Fruit fly (Drosophila melanogaster) whole organism, embryonic: ENCODE results near the gene Iris.

Experiments used
- Awh ChIP-seq: fragments of 200-800 bp; sonication (Bioruptor generic); IDR thresholded peaks from 2 replicates; pipeline ENCODE4, ENCODE4 v1.3.6; 2022; ENCODE audit warnings: missing biosample characterization, missing genetic modification characterization
- BEAF-32 ChIP-seq: fragments of 200-800 bp; sonication (Bioruptor generic); optimal IDR thresholded peaks from 3 replicates; lab custom pipeline; 2017; ENCODE audit warnings: missing biosample characterization, missing genetic modification characterization, mild to moderate bottlenecking, moderate library complexity, missing genetic modification reagents
- Bgb ChIP-seq: fragments of 200-800 bp; sonication (Bioruptor generic); IDR thresholded peaks from 2 replicates; pipeline ENCODE4 v1.3.6; 2022; ENCODE audit warnings: missing biosample characterization, missing genetic modification characterization; ENCODE audit not compliant: partially characterized antibody
- BtbVII ChIP-seq: fragments of 200-800 bp; sonication (Bioruptor generic); optimal IDR thresholded peaks from 3 replicates; lab custom pipeline; 2017; ENCODE audit warnings: missing biosample characterization, mild to moderate bottlenecking, missing genetic modification characterization
- C15 ChIP-seq: fragments of 200-800 bp; sonication (Bioruptor generic); IDR thresholded peaks from 3 replicates; pipeline ENCODE4 v1.3.6; 2022; ENCODE audit warnings: missing biosample characterization, missing genetic modification characterization
- CG10209 ChIP-seq: fragments of 200-800 bp; sonication (Bioruptor generic); optimal IDR thresholded peaks from 3 replicates; lab custom pipeline; 2017; ENCODE audit warnings: missing biosample characterization, mild to moderate bottlenecking, missing genetic modification characterization, missing genetic modification reagents
- CG10431 ChIP-seq: fragments of 200-800 bp; sonication (Bioruptor generic); optimal IDR thresholded peaks from 3 replicates; lab custom pipeline; 2018; ENCODE audit warnings: missing biosample characterization, mild to moderate bottlenecking, missing genetic modification characterization
- CG13123 ChIP-seq: fragments of 200-800 bp; sonication (Bioruptor generic); optimal IDR thresholded peaks from 2 replicates; lab custom pipeline; 2016; ENCODE audit warnings: missing biosample characterization, missing genetic modification characterization
- CG13296 ChIP-seq: fragments of 200-800 bp; sonication (Bioruptor generic); optimal IDR thresholded peaks from 3 replicates; lab custom pipeline; 2018; ENCODE audit warnings: missing biosample characterization, mild to moderate bottlenecking, missing genetic modification characterization
- CG13775 ChIP-seq: fragments of 200-800 bp; sonication (Bioruptor generic); optimal IDR thresholded peaks from 3 replicates; lab custom pipeline; 2017; ENCODE audit warnings: missing biosample characterization, mild to moderate bottlenecking, missing genetic modification characterization
- CG15514 ChIP-seq: fragments of 200-800 bp; sonication (Bioruptor generic); optimal IDR thresholded peaks from 3 replicates; lab custom pipeline; 2017; ENCODE audit warnings: missing biosample characterization, missing genetic modification characterization, mild to moderate bottlenecking, moderate library complexity, missing genetic modification reagents
- CG15601 ChIP-seq: fragments of 200-800 bp; sonication (Bioruptor generic); optimal IDR thresholded peaks from 3 replicates; lab custom pipeline; 2019; ENCODE audit warnings: missing biosample characterization, mild to moderate bottlenecking, missing genetic modification characterization, moderate library complexity
- CG16863 ChIP-seq: fragments of 200-800 bp; sonication (Bioruptor generic); optimal IDR thresholded peaks from 3 replicates; lab custom pipeline; 2016; ENCODE audit warnings: missing biosample characterization, missing genetic modification characterization
- CG17385 ChIP-seq: fragments of 200-800 bp; sonication (Bioruptor generic); optimal IDR thresholded peaks from 3 replicates; lab custom pipeline; 2018; ENCODE audit warnings: missing biosample characterization, mild to moderate bottlenecking, missing genetic modification characterization
- CG17612 ChIP-seq: fragments of 200-800 bp; sonication (Bioruptor generic); IDR thresholded peaks from 2 replicates; pipeline ENCODE4 v1.3.6; 2022; ENCODE audit warnings: missing biosample characterization, missing genetic modification characterization
- CG18599 ChIP-seq: fragments of 200-800 bp; sonication (Bioruptor generic); optimal IDR thresholded peaks from 3 replicates; lab custom pipeline; 2017; ENCODE audit warnings: missing biosample characterization, missing genetic modification characterization, mild to moderate bottlenecking, moderate library complexity, missing genetic modification reagents
- CG2875 ChIP-seq: fragments of 200-800 bp; sonication (Bioruptor generic); optimal IDR thresholded peaks from 2 replicates; lab custom pipeline; 2017; ENCODE audit warnings: missing biosample characterization, mild to moderate bottlenecking, missing genetic modification characterization, missing genetic modification reagents
- CG4707 ChIP-seq: fragments of 200-800 bp; sonication (Bioruptor generic); optimal IDR thresholded peaks from 2 replicates; lab custom pipeline; 2018; ENCODE audit warnings: missing biosample characterization, mild to moderate bottlenecking, missing genetic modification characterization, moderate library complexity
- CG8281 ChIP-seq: fragments of 200-800 bp; sonication (Bioruptor generic); optimal IDR thresholded peaks from 2 replicates; lab custom pipeline; 2018; ENCODE audit warnings: missing biosample characterization, mild to moderate bottlenecking, missing genetic modification characterization, moderate library complexity
- CG8944 ChIP-seq: fragments of 200-800 bp; sonication (Bioruptor generic); optimal IDR thresholded peaks from 3 replicates; lab custom pipeline; 2016; ENCODE audit warnings: missing biosample characterization, missing genetic modification characterization
- Doc2 ChIP-seq: fragments of 200-800 bp; sonication (Bioruptor generic); IDR thresholded peaks from 2 replicates; pipeline ENCODE4 v1.3.6; 2022; ENCODE audit warnings: missing biosample characterization, missing genetic modification characterization
- Doc3 ChIP-seq: fragments of 200-800 bp; sonication (Bioruptor generic); IDR thresholded peaks from 3 replicates; pipeline ENCODE4 v1.3.6; 2022; ENCODE audit warnings: missing biosample characterization, missing genetic modification characterization; ENCODE audit not compliant: partially characterized antibody
- HLH3B ChIP-seq: fragments of 200-800 bp; sonication (Bioruptor generic); IDR thresholded peaks from 2 replicates; pipeline ENCODE4 v1.3.6; 2022; ENCODE audit warnings: missing biosample characterization, missing genetic modification characterization
- HmgZ ChIP-seq: fragments of 200-800 bp; sonication (Bioruptor generic); optimal IDR thresholded peaks from 2 replicates; lab custom pipeline; 2018; ENCODE audit warnings: missing biosample characterization, mild to moderate bottlenecking, missing genetic modification characterization
- Hmr ChIP-seq: fragments of 200-800 bp; sonication (Bioruptor generic); optimal IDR thresholded peaks from 3 replicates; lab custom pipeline; 2017; ENCODE audit warnings: mild to moderate bottlenecking, missing biosample characterization, missing genetic modification reagents, missing genetic modification characterization
- Meics ChIP-seq: fragments of 200-800 bp; sonication (Bioruptor generic); optimal IDR thresholded peaks from 2 replicates; lab custom pipeline; 2017; ENCODE audit warnings: missing biosample characterization, mild to moderate bottlenecking, missing genetic modification characterization
- Ravus ChIP-seq: fragments of 200-800 bp; sonication (Bioruptor generic); IDR thresholded peaks from 2 replicates; pipeline ENCODE4 v1.3.6; 2022; ENCODE audit warnings: missing biosample characterization, missing genetic modification characterization
- Scr ChIP-seq: fragments of 200-800 bp; sonication (Bioruptor generic); IDR thresholded peaks from 2 replicates; pipeline ENCODE4 v1.3.6; 2022; ENCODE audit warnings: missing biosample characterization, missing genetic modification characterization; ENCODE audit not compliant: partially characterized antibody
- Side ChIP-seq: fragments of 200-800 bp; sonication (Bioruptor generic); optimal IDR thresholded peaks from 2 replicates; lab custom pipeline; 2016; ENCODE audit warnings: missing biosample characterization, missing genetic modification characterization
- TFAM ChIP-seq: fragments of 200-800 bp; sonication (Bioruptor generic); optimal IDR thresholded peaks from 2 replicates; lab custom pipeline; 2017; ENCODE audit warnings: missing biosample characterization, missing genetic modification characterization, inconsistent platforms
- ac ChIP-seq: fragments of 200-800 bp; sonication (Bioruptor generic); optimal IDR thresholded peaks from 3 replicates; lab custom pipeline; 2017; ENCODE audit warnings: missing biosample characterization, mild to moderate bottlenecking, missing genetic modification characterization
- al ChIP-seq: fragments of 200-800 bp; sonication (Bioruptor generic); IDR thresholded peaks from 2 replicates; pipeline ENCODE4 v1.3.6; 2022; ENCODE audit warnings: missing biosample characterization, missing genetic modification characterization
- ase ChIP-seq: fragments of 200-800 bp; sonication (Bioruptor generic); IDR thresholded peaks from 3 replicates; pipeline ENCODE4 v1.3.6; 2022; ENCODE audit warnings: missing biosample characterization, missing genetic modification characterization
- ato ChIP-seq: fragments of 200-800 bp; sonication (Bioruptor generic); IDR thresholded peaks from 2 replicates; pipeline ENCODE4 v1.3.6; 2022; ENCODE audit warnings: missing biosample characterization, missing genetic modification characterization; ENCODE audit not compliant: partially characterized antibody
- cas ChIP-seq: fragments of 200-800 bp; sonication (Bioruptor generic); IDR thresholded peaks from 2 replicates; pipeline ENCODE4 v1.3.6; 2022; ENCODE audit warnings: missing biosample characterization, missing genetic modification characterization
- dmrt11E ChIP-seq: fragments of 200-800 bp; sonication (Bioruptor generic); optimal IDR thresholded peaks from 3 replicates; lab custom pipeline; 2018; ENCODE audit warnings: missing biosample characterization, mild to moderate bottlenecking, missing genetic modification characterization, moderate library complexity
- fd96Cb ChIP-seq: fragments of 200-800 bp; sonication (Bioruptor generic); optimal IDR thresholded peaks from 2 replicates; lab custom pipeline; 2018; ENCODE audit warnings: missing biosample characterization, mild to moderate bottlenecking, missing genetic modification characterization, moderate library complexity
- grau ChIP-seq: fragments of 200-800 bp; optimal IDR thresholded peaks from 3 replicates; lab custom pipeline; 2019; ENCODE audit warnings: missing biosample characterization, mild to moderate bottlenecking, missing genetic modification characterization, moderate library complexity
- jing ChIP-seq: fragments of 200-800 bp; sonication (Bioruptor generic); optimal IDR thresholded peaks from 2 replicates; lab custom pipeline; 2018; ENCODE audit warnings: missing biosample characterization, mild to moderate bottlenecking, missing genetic modification characterization
- nau ChIP-seq: fragments of 200-800 bp; sonication (Bioruptor generic); optimal IDR thresholded peaks from 3 replicates; lab custom pipeline; 2017; ENCODE audit warnings: missing biosample characterization, mild to moderate bottlenecking, missing genetic modification characterization, missing genetic modification reagents
- nom ChIP-seq: fragments of 200-800 bp; sonication (Bioruptor generic); optimal IDR thresholded peaks from 2 replicates; lab custom pipeline; 2017; ENCODE audit warnings: missing biosample characterization, missing genetic modification characterization, mild to moderate bottlenecking, moderate library complexity, missing genetic modification reagents
- row ChIP-seq: fragments of 200-800 bp; sonication (Bioruptor generic); IDR thresholded peaks from 3 replicates; pipeline ENCODE4 v1.3.6; 2022; ENCODE audit warnings: missing biosample characterization, missing genetic modification characterization
- run ChIP-seq: fragments of 200-800 bp; sonication (Bioruptor generic); optimal IDR thresholded peaks from 3 replicates; lab custom pipeline; 2018; ENCODE audit warnings: missing biosample characterization, mild to moderate bottlenecking, missing genetic modification characterization
- salm ChIP-seq: fragments of 200-800 bp; sonication (Bioruptor generic); optimal IDR thresholded peaks from 2 replicates; lab custom pipeline; 2018; ENCODE audit warnings: missing biosample characterization, mild to moderate bottlenecking, missing genetic modification characterization
- shn ChIP-seq: fragments of 200-800 bp; sonication (Bioruptor generic); optimal IDR thresholded peaks from 3 replicates; lab custom pipeline; 2016; ENCODE audit warnings: missing biosample characterization, missing genetic modification characterization
- so ChIP-seq: fragments of 200-800 bp; sonication (Bioruptor generic); IDR thresholded peaks from 3 replicates; pipeline ENCODE4 v1.3.6; 2022; ENCODE audit warnings: missing biosample characterization, missing genetic modification characterization
- toy ChIP-seq: fragments of 200-800 bp; sonication (Bioruptor generic); IDR thresholded peaks from 2 replicates; pipeline ENCODE4 v1.3.6; 2022; ENCODE audit warnings: missing biosample characterization, missing genetic modification characterization
- trh ChIP-seq: fragments of 200-800 bp; sonication (Bioruptor generic); optimal IDR thresholded peaks from 2 replicates; lab custom pipeline; 2016; ENCODE audit warnings: missing biosample characterization, missing genetic modification characterization
- wor ChIP-seq: fragments of 200-800 bp; sonication (Bioruptor generic); IDR thresholded peaks from 2 replicates; pipeline ENCODE4 v1.3.6; 2022; ENCODE audit warnings: missing biosample characterization, missing genetic modification characterization

Gene Iris

DNA sequence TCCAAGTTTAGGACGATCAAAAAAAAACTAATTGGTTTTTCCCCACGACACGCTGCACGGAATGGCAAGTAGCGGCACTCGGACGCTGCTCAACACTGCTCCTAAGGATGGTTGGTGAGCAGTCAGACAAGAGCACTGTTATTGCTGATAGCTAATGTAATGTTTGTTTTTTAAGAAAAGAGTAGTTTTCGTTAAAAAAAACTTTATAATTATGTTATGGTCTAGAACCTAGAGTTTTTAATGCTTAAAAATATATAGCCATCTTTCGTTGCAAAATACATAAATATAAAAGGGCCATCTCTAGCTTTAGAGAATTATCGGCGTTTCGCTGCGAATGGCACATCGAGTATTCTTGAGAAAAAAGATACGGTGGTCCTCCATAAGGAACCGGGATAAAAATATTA, 38.8 kb upstream of the Iris start, which contains the start of the genes Charon and CG4887 (continued):
- TF ChIP-seq nom (GFP tag; lab: Kevin White, UChicago) (peak; percentile 52), so (GFP tag; lab: Robert Waterston, UW) (peak; percentile 11; the same call in 1 of the 3 replicates), TFAM (GFP tag; lab: Kevin White, UChicago) (peak; percentile 8), trh (GFP tag; lab: Kevin White, UChicago) (peak; percentile 73), Ravus (GFP tag; lab: Robert Waterston, UW) (no peak; the same call in 1 of the 2 replicates), CG8944 (peak; percentile 85), grau (tag; lab: Kevin White, UChicago) (no peak), HmgZ (peak; percentile 89), jing (GFP tag; lab: Kevin White, UChicago) (no peak), CG13123 (peak; percentile 70), CG10209 (GFP tag; lab: Kevin White, UChicago) (peak; percentile 75), toy (peak; percentile 21; the same call in 1 of the 2 replicates), ac (GFP tag; lab: Kevin White, UChicago) (no peak), C15 (GFP tag; lab: Robert Waterston, UW) (peak; percentile 58; the same call in 1 of the 3 replicates), ase (peak; percentile 74), CG18599 (peak; percentile 87), Bgb (peak; percentile 63), CG17612 (GFP tag; lab: Robert Waterston, UW) (no peak), CG13775 (GFP tag; lab: Kevin White, UChicago) (peak; percentile 88), fd96Cb (tag; lab: Kevin White, UChicago) (peak; percentile 65), ato (GFP tag; lab: Robert Waterston, UW) (peak; percentile 25; the same call in 1 of the 2 replicates), CG13296 (GFP tag; lab: Kevin White, UChicago) (peak; percentile 78), al (GFP tag; lab: Robert Waterston, UW) (peak; percentile 82), Side (GFP tag; lab: Kevin White, UChicago) (peak; percentile 85), nau (GFP tag; lab: Kevin White, UChicago) (no peak), CG2875 (GFP tag; lab: Kevin White, UChicago) (no peak), Scr (peak; percentile 82), Hmr (GFP tag; lab: Kevin White, UChicago) (peak; percentile 83), Doc3 (GFP tag; lab: Robert Waterston, UW) (peak; percentile 65; the same call in 2 of the 3 replicates), salm (tag; lab: Kevin White, UChicago) (peak; percentile 49), row (GFP tag; lab: Robert Waterston, UW) (peak; percentile 95), cas (GFP tag; lab: Robert Waterston, UW) (no peak), BEAF-32 (GFP tag; lab: Kevin White, UChicago) (peak; percentile 84), CG15601 (peak; percentile 83), CG16863 (GFP tag; lab: Kevin White, UChicago) (peak; percentile 84), Meics (GFP tag; lab: Kevin White, UChicago) (peak; percentile 75), Awh (0 out of 2 replicates have a peak, but pooled peaks have one; percentile 19), CG4707 (no peak), CG15514 (GFP tag; lab: Kevin White, UChicago) (peak; percentile 79), CG8281 (tag; lab: Kevin White, UChicago) (no peak), CG10431 (GFP tag; lab: Kevin White, UChicago) (no peak), BtbVII (GFP tag; lab: Kevin White, UChicago) (no peak), shn (GFP tag; lab: Kevin White, UChicago) (peak; percentile 85), HLH3B (GFP tag; lab: Robert Waterston, UW) (peak; percentile 64), CG17385 (GFP tag; lab: Kevin White, UChicago) (peak; percentile 80), dmrt11E (tag; lab: Kevin White, UChicago) (peak; percentile 70), wor (GFP tag; lab: Robert Waterston, UW) (peak; percentile 57; the same call in 1 of the 2 replicates), Doc2 (0 out of 2 replicates have a peak, but pooled peaks have one; percentile 41), run (tag; lab: Kevin White, UChicago) (no peak)
